Worm (Caenorhabditis elegans) whole organism, young adult: ENCODE results near the gene F10D7.11.

Experiments
- attf-6 ChIP-seq: fragments of 200-800 bp; sonication (Bioruptor generic); IDR thresholded peaks from 2 replicates; pipeline ENCODE4 v1.3.6; 2022; ENCODE audit warnings: missing genetic modification reagents, missing genetic modification characterization, missing compliant biosample characterization
- hsf-1 ChIP-seq: fragments of 200-800 bp; sonication (Bioruptor generic); IDR thresholded peaks from 2 replicates; pipeline ENCODE4 v1.3.6; 2022; ENCODE audit warnings: missing genetic modification reagents, missing genetic modification characterization, missing compliant biosample characterization
- nfya-1 ChIP-seq: sonication (generic microtip); optimal IDR thresholded peaks from 2 replicates; lab custom pipeline; 2017; ENCODE audit warnings: antibody characterized with exemption, missing compliant biosample characterization, missing genetic modification characterization, borderline replicate concordance; ENCODE audit not compliant: insufficient read depth
- unc-62 ChIP-seq: fragments of 150-350 bp; optimal IDR thresholded peaks from 2 replicates; lab custom pipeline; 2014; ENCODE audit warnings: missing biosample characterization, missing genetic modification reagents, missing genetic modification characterization

DNA sequence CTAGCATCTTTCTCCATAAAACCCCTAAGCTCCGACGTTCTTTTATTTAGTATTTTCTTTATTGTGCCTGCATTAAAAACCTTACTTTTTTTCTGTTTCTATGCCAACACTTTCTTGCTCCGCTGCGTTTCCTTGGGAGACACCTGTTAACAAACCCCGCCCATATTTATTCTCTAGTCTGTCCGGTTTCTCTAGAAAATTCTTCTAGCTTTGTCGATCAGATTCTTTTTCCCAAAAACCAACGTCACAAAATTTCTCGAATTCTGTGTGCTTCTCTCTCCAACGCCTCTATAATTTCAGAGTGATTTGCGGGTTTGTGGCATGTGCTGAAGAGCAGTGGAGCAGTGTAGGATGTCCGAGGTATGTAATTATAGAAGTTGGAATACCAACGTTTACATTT is 44.3 kb upstream of the F10D7.11 start, which contains the start of gene ptr-5:
- TF ChIP-seq nfya-1 (no peak), hsf-1 (no peak), attf-6 (GFP tag; lab: Robert Waterston, UW) (no peak), unc-62 (GFP tag; lab: Kevin White, UChicago) (no peak)
